Worm (Caenorhabditis elegans) whole organism, mixed stage, embryonic: ENCODE measurements around the gene nkat-1.

Experiments
- elt-1 ChIP-seq: sonication (generic microtip); optimal IDR thresholded peaks from 2 replicates; lab custom pipeline; 2017; ENCODE audit warnings: missing genetic modification characterization, mild to moderate bottlenecking, missing compliant biosample characterization, antibody characterized with exemption, moderate library complexity, borderline replicate concordance; ENCODE audit not compliant: insufficient read depth
- hlh-1 ChIP-seq: fragments of 150-350 bp; optimal IDR thresholded peaks from 2 replicates; lab custom pipeline; 2014; ENCODE audit warnings: missing biosample characterization, missing genetic modification reagents, missing genetic modification characterization
- lsy-2 ChIP-seq: fragments of 150-350 bp; optimal IDR thresholded peaks from 2 replicates; lab custom pipeline; 2014; ENCODE audit warnings: missing biosample characterization, missing genetic modification characterization
- mep-1 ChIP-seq: fragments of 150-350 bp; optimal IDR thresholded peaks from 2 replicates; lab custom pipeline; 2017; ENCODE audit warnings: missing biosample characterization, missing genetic modification reagents, missing genetic modification characterization, inconsistent platforms
- nhr-237 ChIP-seq: fragments of 150-350 bp; optimal IDR thresholded peaks from 2 replicates; lab custom pipeline; 2014; ENCODE audit warnings: missing biosample characterization, missing genetic modification characterization
- pha-4 ChIP-seq: fragments of 150-350 bp; optimal IDR thresholded peaks from 2 replicates; lab custom pipeline; 2018; ENCODE audit warnings: missing biosample characterization, missing genetic modification reagents, missing genetic modification characterization
- unc-39 ChIP-seq: fragments of 150-350 bp; optimal IDR thresholded peaks from 2 replicates; lab custom pipeline; 2014; ENCODE audit warnings: missing biosample characterization, missing genetic modification characterization

ce11 chrX:14141344-14141841 is 1.5 kb upstream of the nkat-1 start:
- TF ChIP-seq pha-4 (tag; lab: Kevin White, UChicago) (no peak), nhr-237 (no peak), hlh-1 (tag; lab: Kevin White, UChicago) (no peak), lsy-2 (no peak), elt-1 (tag; lab: Kevin White, UChicago) (no peak), mep-1 (tag; lab: Kevin White, UChicago) (no peak), unc-39 (no peak)
